Worm (Caenorhabditis elegans) whole organism, young adult: Measurements from ENCODE around the gene C56G2.5.

Experiments
- B0336.3 ChIP-seq: fragments of 200-800 bp; sonication (Bioruptor generic); IDR thresholded peaks from 2 replicates; pipeline ENCODE4 v1.3.6; 2022; ENCODE audit warnings: missing genetic modification characterization, missing compliant biosample characterization
- C06A6.2 ChIP-seq: fragments of 200-800 bp; sonication (Bioruptor generic); conservative IDR thresholded peaks from 2 replicates; pipeline ENCODE4 v1.3.6; 2022; ENCODE audit warnings: missing genetic modification characterization, missing compliant biosample characterization
- D2030.7 ChIP-seq: fragments of 200-800 bp; sonication (Bioruptor generic); IDR thresholded peaks from 2 replicates; pipeline ENCODE4 v1.3.6; 2022; ENCODE audit warnings: missing genetic modification reagents, missing genetic modification characterization, missing compliant biosample characterization
- F39B2.1 ChIP-seq: fragments of 200-800 bp; sonication (Bioruptor generic); IDR thresholded peaks from 2 replicates; pipeline ENCODE4 v1.3.6; 2022; ENCODE audit warnings: missing genetic modification reagents, missing genetic modification characterization, missing compliant biosample characterization
- F52B5.7 ChIP-seq: sonication (generic microtip); optimal IDR thresholded peaks from 2 replicates; lab custom pipeline; 2016; ENCODE audit warnings: mild to moderate bottlenecking, missing genetic modification characterization, missing compliant biosample characterization
- F57A8.1 ChIP-seq: fragments of 200-800 bp; sonication (Bioruptor generic); optimal IDR thresholded peaks from 2 replicates; lab custom pipeline; 2018; ENCODE audit warnings: mild to moderate bottlenecking, missing genetic modification characterization, moderate library complexity, missing compliant biosample characterization
- K11D2.4 ChIP-seq: fragments of 200-800 bp; sonication (Bioruptor generic); IDR thresholded peaks from 2 replicates; pipeline ENCODE4 v1.3.6; 2022; ENCODE audit warnings: missing genetic modification reagents, missing genetic modification characterization, missing compliant biosample characterization
- K12H6.12 ChIP-seq: fragments of 200-800 bp; sonication (Bioruptor generic); optimal IDR thresholded peaks from 2 replicates; lab custom pipeline; 2018; ENCODE audit warnings: mild to moderate bottlenecking, missing genetic modification characterization, missing compliant biosample characterization
- Y53G8AR.9 ChIP-seq: fragments of 200-800 bp; sonication (Bioruptor generic); conservative IDR thresholded peaks from 2 replicates; pipeline ENCODE4 v1.3.6; 2022; ENCODE audit warnings: missing genetic modification reagents, missing genetic modification characterization, missing compliant biosample characterization
- Y56A3A.18 ChIP-seq: fragments of 200-800 bp; sonication (Bioruptor generic); IDR thresholded peaks from 2 replicates; pipeline ENCODE4 v1.3.6; 2022; ENCODE audit warnings: missing genetic modification reagents, missing genetic modification characterization, missing compliant biosample characterization
- Y67H2A.10 ChIP-seq: fragments of 200-800 bp; sonication (Bioruptor generic); conservative IDR thresholded peaks from 2 replicates; pipeline ENCODE4 v1.3.6; 2022; ENCODE audit warnings: missing genetic modification reagents, missing genetic modification characterization, missing compliant biosample characterization
- Y79H2A.3 ChIP-seq: fragments of 200-800 bp; sonication (Bioruptor generic); conservative IDR thresholded peaks from 2 replicates; pipeline ENCODE4 v1.3.6; 2022; ENCODE audit warnings: missing genetic modification reagents, missing genetic modification characterization, missing compliant biosample characterization
- Y95B8A.8 ChIP-seq: fragments of 200-800 bp; sonication (Bioruptor generic); IDR thresholded peaks from 2 replicates; pipeline ENCODE4 v1.3.6; 2022; ENCODE audit warnings: missing genetic modification reagents, missing genetic modification characterization, missing compliant biosample characterization
- ama-1 ChIP-seq, 3 experiments: fragments of 150-350 bp in 1 of 3; sonication (generic microtip) in 2 of 3; optimal IDR thresholded peaks; 2 replicates each; lab custom pipeline; 2014 to 2018; ENCODE audit warnings: missing biosample characterization in 2 of 3, missing genetic modification characterization in 2 of 3, missing genetic modification reagents in 2 of 3
- aptf-2 ChIP-seq: fragments of 200-800 bp; sonication (Bioruptor generic); conservative IDR thresholded peaks from 2 replicates; pipeline ENCODE4 v1.3.6; 2022; ENCODE audit warnings: missing genetic modification reagents, missing genetic modification characterization, missing compliant biosample characterization
- bed-1 ChIP-seq: fragments of 200-800 bp; sonication (Bioruptor generic); IDR thresholded peaks from 2 replicates; pipeline ENCODE4 v1.3.6; 2022; ENCODE audit warnings: missing genetic modification reagents, missing genetic modification characterization, missing compliant biosample characterization
- cebp-1 ChIP-seq, 2 experiments: fragments of 200-800 bp in 1 of 2; sonication (Bioruptor generic) in 1 of 2; sonication (generic microtip) in 1 of 2; IDR thresholded peaks in 1 of 2; optimal IDR thresholded peaks in 1 of 2; 2 replicates each; pipeline versions ENCODE4 v1.3.6 to Lab custom; 2017 to 2022; ENCODE audit warnings: missing compliant biosample characterization in 2 of 2, missing genetic modification characterization in 2 of 2, mild to moderate bottlenecking in 1 of 2, missing genetic modification reagents in 1 of 2, moderate library complexity in 1 of 2
- ceh-40 ChIP-seq: fragments of 200-800 bp; sonication (Bioruptor generic); IDR thresholded peaks from 2 replicates; pipeline ENCODE4 v1.3.6; 2022; ENCODE audit warnings: missing genetic modification characterization, missing compliant biosample characterization
- chd-7 ChIP-seq: sonication (generic microtip); optimal IDR thresholded peaks from 2 replicates; lab custom pipeline; 2016; ENCODE audit warnings: mild to moderate bottlenecking, missing genetic modification characterization, moderate library complexity, missing compliant biosample characterization
- die-1 ChIP-seq: sonication (generic microtip); optimal IDR thresholded peaks from 2 replicates; lab custom pipeline; 2016; ENCODE audit warnings: missing genotype, mild to moderate bottlenecking, missing genetic modification characterization, missing compliant biosample characterization
- dox-1 ChIP-seq: fragments of 200-800 bp; sonication (Bioruptor generic); IDR thresholded peaks from 2 replicates; pipeline ENCODE4 v1.3.6; 2022; ENCODE audit warnings: missing genetic modification reagents, missing genetic modification characterization, missing compliant biosample characterization
- efl-1 ChIP-seq: fragments of 150-350 bp; optimal IDR thresholded peaks from 2 replicates; lab custom pipeline; 2014; ENCODE audit warnings: missing biosample characterization, missing genetic modification reagents, missing genetic modification characterization
- egrh-3 ChIP-seq: fragments of 200-800 bp; sonication (Bioruptor generic); IDR thresholded peaks from 2 replicates; pipeline ENCODE4 v1.3.6; 2022; ENCODE audit warnings: missing genetic modification reagents, missing genetic modification characterization, missing compliant biosample characterization
- him-1 ChIP-seq: sonication (generic microtip); optimal IDR thresholded peaks from 2 replicates; lab custom pipeline; 2016; ENCODE audit warnings: missing genotype, missing genetic modification reagents, missing genetic modification characterization, missing compliant biosample characterization
- hmg-20 ChIP-seq: fragments of 200-800 bp; sonication (Bioruptor generic); IDR thresholded peaks from 2 replicates; pipeline ENCODE4 v1.3.6; 2022; ENCODE audit warnings: missing genetic modification reagents, missing genetic modification characterization, missing compliant biosample characterization
- hsf-1 ChIP-seq: fragments of 200-800 bp; sonication (Bioruptor generic); IDR thresholded peaks from 2 replicates; pipeline ENCODE4 v1.3.6; 2022; ENCODE audit warnings: missing genetic modification reagents, missing genetic modification characterization, missing compliant biosample characterization
- let-526 ChIP-seq: fragments of 200-800 bp; sonication (Bioruptor generic); IDR thresholded peaks from 2 replicates; pipeline ENCODE4 v1.3.6; 2022; ENCODE audit warnings: missing genetic modification reagents, missing genetic modification characterization, missing compliant biosample characterization
- lin-35 ChIP-seq, 3 experiments: fragments of 150-350 bp in 2 of 3; sonication (generic microtip) in 1 of 3; optimal IDR thresholded peaks; 2 replicates each; lab custom pipeline; 2014 to 2018; ENCODE audit warnings: missing biosample characterization in 3 of 3, missing genetic modification characterization in 3 of 3, missing genetic modification reagents in 3 of 3
- madf-8 ChIP-seq: fragments of 200-800 bp; sonication (Bioruptor generic); conservative IDR thresholded peaks from 2 replicates; pipeline ENCODE4 v1.3.6; 2022; ENCODE audit warnings: missing genetic modification reagents, missing genetic modification characterization, missing compliant biosample characterization
- mcd-1 ChIP-seq: fragments of 200-800 bp; sonication (Bioruptor generic); IDR thresholded peaks from 2 replicates; pipeline ENCODE4 v1.3.6; 2022; ENCODE audit warnings: missing genetic modification reagents, missing genetic modification characterization, missing compliant biosample characterization
- mes-4 ChIP-seq: sonication (generic microtip); optimal IDR thresholded peaks from 2 replicates; lab custom pipeline; 2016; ENCODE audit warnings: missing genotype, missing genetic modification characterization, missing compliant biosample characterization
- mxl-1 ChIP-seq: sonication (generic microtip); optimal IDR thresholded peaks from 2 replicates; lab custom pipeline; 2016; ENCODE audit warnings: missing genetic modification characterization, missing compliant biosample characterization
- nfya-1 ChIP-seq: sonication (generic microtip); optimal IDR thresholded peaks from 2 replicates; lab custom pipeline; 2017; ENCODE audit warnings: antibody characterized with exemption, missing compliant biosample characterization, missing genetic modification characterization, borderline replicate concordance; ENCODE audit not compliant: insufficient read depth
- nhr-179 ChIP-seq: sonication (generic microtip); optimal IDR thresholded peaks from 2 replicates; lab custom pipeline; 2016; ENCODE audit warnings: mild to moderate bottlenecking, missing genetic modification characterization, missing compliant biosample characterization
- nhr-27 ChIP-seq: fragments of 200-800 bp; sonication (Bioruptor generic); optimal IDR thresholded peaks from 2 replicates; lab custom pipeline; 2018; ENCODE audit warnings: mild to moderate bottlenecking, missing genetic modification characterization, moderate library complexity, missing compliant biosample characterization
- nhr-80 ChIP-seq: sonication (generic microtip); optimal IDR thresholded peaks from 2 replicates; lab custom pipeline; 2016; ENCODE audit warnings: missing genetic modification characterization, missing compliant biosample characterization
- nhr-90 ChIP-seq: sonication (generic microtip); optimal IDR thresholded peaks from 2 replicates; lab custom pipeline; 2016; ENCODE audit warnings: missing genotype, mild to moderate bottlenecking, missing genetic modification characterization, missing compliant biosample characterization
- pha-4 ChIP-seq: fragments of 150-350 bp; sonication (generic microtip); optimal IDR thresholded peaks from 2 replicates; lab custom pipeline; 2014; ENCODE audit warnings: missing biosample characterization, missing genetic modification reagents, missing genetic modification characterization
- repo-1 ChIP-seq: sonication (generic microtip); optimal IDR thresholded peaks from 2 replicates; lab custom pipeline; 2017; ENCODE audit warnings: mild to moderate bottlenecking, missing genetic modification characterization, missing compliant biosample characterization
- rpc-1 ChIP-seq, 2 experiments: fragments of 150-350 bp in 1 of 2; sonication (generic microtip) in 1 of 2; optimal IDR thresholded peaks; 2 replicates each; lab custom pipeline; 2014 to 2018; ENCODE audit warnings: missing biosample characterization in 1 of 2, missing genetic modification characterization in 1 of 2, missing genetic modification reagents in 1 of 2, missing genotype in 1 of 2
- sptf-2 ChIP-seq: fragments of 200-800 bp; sonication (Bioruptor generic); optimal IDR thresholded peaks from 2 replicates; lab custom pipeline; 2018; ENCODE audit warnings: mild to moderate bottlenecking, missing genetic modification characterization, missing compliant biosample characterization
- tbp1 ChIP-seq: fragments of 200-800 bp; sonication (Bioruptor generic); optimal IDR thresholded peaks from 2 replicates; lab custom pipeline; 2018; ENCODE audit warnings: mild to moderate bottlenecking, missing genetic modification characterization, missing compliant biosample characterization
- tbx-9 ChIP-seq: sonication (generic microtip); optimal IDR thresholded peaks from 2 replicates; lab custom pipeline; 2016; ENCODE audit warnings: borderline replicate concordance, missing genetic modification characterization, inconsistent platforms, missing compliant biosample characterization
- zfh-2 ChIP-seq: fragments of 200-800 bp; sonication (Bioruptor generic); conservative IDR thresholded peaks from 2 replicates; pipeline ENCODE4 v1.3.6; 2022; ENCODE audit warnings: missing genetic modification reagents, missing genetic modification characterization, missing compliant biosample characterization
- zim-3 ChIP-seq: sonication (generic microtip); optimal IDR thresholded peaks from 2 replicates; lab custom pipeline; 2017; ENCODE audit warnings: mild to moderate bottlenecking, missing genetic modification characterization, moderate library complexity, missing compliant biosample characterization
- ztf-28 ChIP-seq: fragments of 200-800 bp; sonication (Bioruptor generic); IDR thresholded peaks from 2 replicates; pipeline ENCODE4 v1.3.6; 2022; ENCODE audit warnings: missing genetic modification reagents, missing genetic modification characterization, missing compliant biosample characterization
- ztf-3 ChIP-seq: fragments of 200-800 bp; sonication (Bioruptor generic); optimal IDR thresholded peaks from 2 replicates; lab custom pipeline; 2018; ENCODE audit warnings: mild to moderate bottlenecking, missing genetic modification characterization, missing compliant biosample characterization

Gene C56G2.5

DNA sequence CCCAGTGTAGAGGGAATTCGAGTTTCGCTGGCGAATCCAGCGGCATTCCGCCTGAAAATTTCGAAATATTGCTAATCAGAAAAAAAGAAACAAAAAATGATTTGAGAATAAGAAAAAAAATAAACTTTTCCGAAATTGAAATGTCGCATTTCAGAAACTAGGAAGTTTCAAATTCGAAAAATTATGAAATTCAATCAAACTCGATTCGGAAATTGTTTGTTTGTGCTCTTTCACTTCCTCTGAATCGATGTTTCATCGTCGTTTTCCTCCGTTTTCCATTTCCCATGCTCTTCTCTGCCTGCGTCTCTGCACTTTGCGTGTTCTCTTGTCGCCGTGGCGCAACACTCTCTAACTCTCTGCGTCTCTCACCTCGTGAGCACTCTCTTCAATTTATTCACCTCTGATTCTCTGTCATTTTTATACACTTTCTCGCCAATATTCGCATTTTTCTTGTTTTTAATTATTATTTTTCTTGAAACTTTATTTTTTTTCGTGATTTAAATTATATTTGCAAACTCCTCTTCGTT, 45.7 kb downstream of the C56G2.5 start, which contains the start of gene C18F10.7 (continued):
- TF ChIP-seq nhr-179 (tag; lab: Kevin White, UChicago) (no peak), B0336.3 (GFP tag; lab: Robert Waterston, UW) (peak; percentile 58), cebp-1 (GFP tag; IDR thresholded peaks at IDR 0.05; lab: Robert Waterston, UW) (peak; percentile 54; the same call in 1 of the 2 replicates), cebp-1 (tag; optimal IDR thresholded peaks at IDR 0.05; lab: Kevin White, UChicago) (peak; percentile 86), let-526 (no peak), F39B2.1 (no peak), tbx-9 (tag; lab: Kevin White, UChicago) (no peak), ztf-28 (GFP tag; lab: Robert Waterston, UW) (no peak), hmg-20 (no peak), ceh-40 (no peak), Y53G8AR.9 (GFP tag; lab: Robert Waterston, UW) (peak; percentile 42; the same call in 1 of the 2 replicates), nhr-27 (tag; lab: Kevin White, UChicago) (no peak), ama-1 (optimal IDR thresholded peaks at IDR 0.05; lab: Kevin White, UChicago) (no peak), ama-1 (GFP tag; optimal IDR thresholded peaks at IDR 0.05; lab: Kevin White, UChicago) (no peak), C06A6.2 (GFP tag; lab: Robert Waterston, UW) (0 out of 2 replicates have a peak, but pooled peaks have one; percentile 16), him-1 (tag; lab: Kevin White, UChicago) (peak; percentile 2), efl-1 (peak; percentile 35), mcd-1 (GFP tag; lab: Robert Waterston, UW) (peak; percentile 66; the same call in 1 of the 2 replicates), Y79H2A.3 (GFP tag; lab: Robert Waterston, UW) (no peak), K11D2.4 (GFP tag; lab: Robert Waterston, UW) (no peak), zfh-2 (GFP tag; lab: Robert Waterston, UW) (peak; percentile 68), dox-1 (GFP tag; lab: Robert Waterston, UW) (peak; percentile 82), pha-4 (tag; lab: Kevin White, UChicago) (no peak), nhr-80 (tag; lab: Kevin White, UChicago) (peak; percentile 8), madf-8 (GFP tag; lab: Robert Waterston, UW) (peak; percentile 20; the same call in 1 of the 2 replicates), bed-1 (GFP tag; lab: Robert Waterston, UW) (no peak), F52B5.7 (tag; lab: Kevin White, UChicago) (no peak), chd-7 (tag; lab: Kevin White, UChicago) (no peak), ztf-3 (no peak), K12H6.12 (tag; lab: Kevin White, UChicago) (no peak), mes-4 (tag; lab: Kevin White, UChicago) (no peak), F57A8.1 (GFP tag; lab: Kevin White, UChicago) (no peak), D2030.7 (peak; percentile 58), die-1 (tag; lab: Kevin White, UChicago) (no peak), tbp1 (GFP tag; lab: Kevin White, UChicago) (peak; percentile 38), aptf-2 (GFP tag; lab: Robert Waterston, UW) (no peak), Y67H2A.10 (GFP tag; lab: Robert Waterston, UW) (no peak), hsf-1 (peak; percentile 62), egrh-3 (GFP tag; lab: Robert Waterston, UW) (peak; percentile 18; the same call in 1 of the 2 replicates), mxl-1 (no peak), repo-1 (tag; lab: Kevin White, UChicago) (no peak), Y56A3A.18 (GFP tag; lab: Robert Waterston, UW) (no peak), Y95B8A.8 (GFP tag; lab: Robert Waterston, UW) (no peak), nhr-90 (tag; lab: Kevin White, UChicago) (no peak), lin-35 (GFP tag; optimal IDR thresholded peaks at IDR 0.05; lab: Kevin White, UChicago) (peak in 1 of 3 experiments; percentile 50), zim-3 (tag; lab: Kevin White, UChicago) (no peak), nfya-1 (tag; lab: Kevin White, UChicago) (no peak), sptf-2 (no peak), rpc-1 (optimal IDR thresholded peaks at IDR 0.05; lab: Kevin White, UChicago) (no peak), rpc-1 (tag; optimal IDR thresholded peaks at IDR 0.05; lab: Kevin White, UChicago) (no peak)
